Fruit fly (Drosophila melanogaster) whole organism, pupa: ENCODE data around the gene AOX3.

Experiments used
- CG10348 ChIP-seq: fragments of 200-800 bp; sonication (Bioruptor generic); IDR thresholded peaks from 2 replicates; pipeline ENCODE4 v1.3.6; 2022; ENCODE audit warnings: missing biosample characterization, missing genetic modification characterization
- CG13204 ChIP-seq: fragments of 200-800 bp; sonication (Bioruptor generic); optimal IDR thresholded peaks from 2 replicates; lab custom pipeline; 2018; ENCODE audit warnings: missing biosample characterization, mild to moderate bottlenecking, missing genetic modification characterization, moderate library complexity
- CG15710 ChIP-seq: fragments of 200-800 bp; sonication (Bioruptor generic); optimal IDR thresholded peaks from 2 replicates; lab custom pipeline; 2018; ENCODE audit warnings: missing biosample characterization, mild to moderate bottlenecking, missing genetic modification characterization, moderate library complexity
- CG17806 ChIP-seq: fragments of 200-800 bp; sonication (Bioruptor generic); optimal IDR thresholded peaks from 2 replicates; lab custom pipeline; 2018; ENCODE audit warnings: missing biosample characterization, mild to moderate bottlenecking, missing genetic modification characterization, moderate library complexity
- EcR ChIP-seq: fragments of 200-800 bp; sonication (Bioruptor generic); optimal IDR thresholded peaks from 3 replicates; lab custom pipeline; 2019; ENCODE audit warnings: missing biosample characterization, missing genetic modification characterization, mild to moderate bottlenecking, moderate library complexity, missing genetic modification reagents
- Pif1B ChIP-seq: fragments of 200-800 bp; sonication (Bioruptor generic); optimal IDR thresholded peaks from 3 replicates; lab custom pipeline; 2016; ENCODE audit warnings: missing biosample characterization, missing genetic modification characterization
- gl ChIP-seq: fragments of 200-800 bp; sonication (Bioruptor generic); optimal IDR thresholded peaks from 2 replicates; lab custom pipeline; 2018; ENCODE audit warnings: missing biosample characterization, mild to moderate bottlenecking, missing genetic modification characterization

- TF ChIP-seq CG15710 (tag; lab: Kevin White, UChicago) (no peak), EcR (GFP tag; lab: Kevin White, UChicago) (no peak), CG17806 (tag; lab: Kevin White, UChicago) (no peak), Pif1B (GFP tag; lab: Kevin White, UChicago) (no peak), gl (tag; lab: Kevin White, UChicago) (no peak), CG13204 (GFP tag; lab: Kevin White, UChicago) (no peak), CG10348 (no peak)
Observed at dm6 chr3R:15583447-15583846, 35.5 kb upstream of the AOX3 start.
